Worm (Caenorhabditis elegans) whole organism, L1 larva: ENCODE results near the gene cutl-9.
A peak's percentile ranks its signal among the peaks of the same experiment; 100 is the strongest.

ENCODE experiments used
- C04F5.9 ChIP-seq: sonication (generic microtip); optimal IDR thresholded peaks from 2 replicates; lab custom pipeline; 2016; ENCODE audit warnings: missing genetic modification characterization, missing compliant biosample characterization
- C34B4.2 ChIP-seq: sonication (generic microtip); optimal IDR thresholded peaks from 2 replicates; lab custom pipeline; 2017; ENCODE audit warnings: mild to moderate bottlenecking, missing genetic modification characterization, missing compliant biosample characterization
- F16B12.6 ChIP-seq: fragments of 150-350 bp; optimal IDR thresholded peaks from 2 replicates; lab custom pipeline; 2014; ENCODE audit warnings: missing biosample characterization, missing genetic modification characterization
- Y116A8C.19 ChIP-seq: sonication (generic microtip); optimal IDR thresholded peaks from 2 replicates; lab custom pipeline; 2016; ENCODE audit warnings: missing compliant biosample characterization, missing genetic modification characterization, borderline replicate concordance
- alr-1 ChIP-seq: fragments of 200-800 bp; sonication (Bioruptor generic); optimal IDR thresholded peaks from 2 replicates; lab custom pipeline; 2018; ENCODE audit warnings: borderline replicate concordance, mild to moderate bottlenecking, missing genetic modification characterization, missing compliant biosample characterization
- aly-2 ChIP-seq: fragments of 150-350 bp; optimal IDR thresholded peaks from 2 replicates; lab custom pipeline; 2014; ENCODE audit warnings: missing biosample characterization, missing genetic modification characterization
- blmp-1 ChIP-seq: fragments of 150-350 bp; optimal IDR thresholded peaks from 2 replicates; lab custom pipeline; 2014; ENCODE audit warnings: missing biosample characterization, missing genetic modification characterization
- ceh-82 ChIP-seq, 3 experiments: fragments of 150-350 bp in 1 of 3; sonication (generic microtip) in 2 of 3; optimal IDR thresholded peaks; 2 replicates each; lab custom pipeline; 2014 to 2017; ENCODE audit warnings: missing biosample characterization in 3 of 3, missing genetic modification characterization in 3 of 3
- ceh-88 ChIP-seq: fragments of 200-800 bp; sonication (Bioruptor generic); IDR thresholded peaks from 2 replicates; pipeline ENCODE4 v1.3.6; 2022; ENCODE audit warnings: missing genetic modification characterization, missing compliant biosample characterization
- ces-1 ChIP-seq: fragments of 150-350 bp; optimal IDR thresholded peaks from 2 replicates; lab custom pipeline; 2014; ENCODE audit warnings: missing biosample characterization, missing genetic modification reagents, missing genetic modification characterization
- dsc-1 ChIP-seq: sonication (generic microtip); optimal IDR thresholded peaks from 2 replicates; lab custom pipeline; 2016; ENCODE audit warnings: mild to moderate bottlenecking, missing genetic modification characterization, missing compliant biosample characterization
- efl-3 ChIP-seq: fragments of 200-800 bp; sonication (Bioruptor generic); optimal IDR thresholded peaks from 2 replicates; lab custom pipeline; 2018; ENCODE audit warnings: mild to moderate bottlenecking, missing genetic modification characterization, missing compliant biosample characterization
- egl-27 ChIP-seq, 2 experiments: fragments of 150-350 bp in 1 of 2; sonication (generic microtip); optimal IDR thresholded peaks; 3 replicates each; lab custom pipeline; 2017 to 2018; ENCODE audit warnings: missing biosample characterization in 2 of 2, missing genetic modification characterization in 2 of 2, missing genetic modification reagents in 2 of 2
- elt-3 ChIP-seq, 6 experiments: fragments of 150-350 bp in 1 of 6; sonication (generic microtip); optimal IDR thresholded peaks; 2 replicates each; lab custom pipeline; 2017 to 2018; ENCODE audit warnings: missing biosample characterization in 6 of 6, missing genetic modification characterization in 6 of 6, inconsistent platforms in 1 of 6
- fkh-10 ChIP-seq: sonication (generic microtip); optimal IDR thresholded peaks from 2 replicates; lab custom pipeline; 2017; ENCODE audit warnings: missing biosample characterization, missing genetic modification reagents, missing genetic modification characterization
- fkh-8 ChIP-seq: sonication (generic microtip); optimal IDR thresholded peaks from 2 replicates; lab custom pipeline; 2016; ENCODE audit warnings: mild to moderate bottlenecking, missing genetic modification characterization, missing compliant biosample characterization
- hlh-4 ChIP-seq: sonication (generic microtip); optimal IDR thresholded peaks from 2 replicates; lab custom pipeline; 2016; ENCODE audit warnings: mild to moderate bottlenecking, missing genetic modification characterization, missing compliant biosample characterization
- hpl-2 ChIP-seq: fragments of 150-350 bp; optimal IDR thresholded peaks from 2 replicates; lab custom pipeline; 2014; ENCODE audit warnings: missing biosample characterization, missing genetic modification reagents, missing genetic modification characterization
- isw-1 ChIP-seq: fragments of 200-800 bp; sonication (Bioruptor generic); IDR thresholded peaks from 2 replicates; pipeline ENCODE4 v1.3.6; 2022; ENCODE audit warnings: missing genetic modification characterization, missing compliant biosample characterization
- lin-14 ChIP-seq: fragments of 200-800 bp; sonication (Bioruptor generic); optimal IDR thresholded peaks from 2 replicates; lab custom pipeline; 2018; ENCODE audit warnings: mild to moderate bottlenecking, missing genetic modification characterization, moderate library complexity, missing compliant biosample characterization
- lin-15B ChIP-seq: fragments of 150-350 bp; sonication (generic microtip); optimal IDR thresholded peaks from 3 replicates; lab custom pipeline; 2014; ENCODE audit warnings: missing biosample characterization, missing genetic modification characterization
- lin-35 ChIP-seq, 2 experiments: fragments of 150-350 bp; optimal IDR thresholded peaks; 2 replicates each; lab custom pipeline; 2014; ENCODE audit warnings: missing biosample characterization in 2 of 2, missing genetic modification characterization in 2 of 2, missing genetic modification reagents in 2 of 2
- mdl-1 ChIP-seq, 2 experiments: fragments of 150-350 bp; optimal IDR thresholded peaks; 2 replicates each; lab custom pipeline; 2014 to 2017; ENCODE audit warnings: missing biosample characterization in 2 of 2, missing genetic modification characterization in 2 of 2, inconsistent platforms in 1 of 2
- mef-2 ChIP-seq: fragments of 150-350 bp; optimal IDR thresholded peaks from 2 replicates; lab custom pipeline; 2014; ENCODE audit warnings: missing biosample characterization, missing genetic modification characterization
- mep-1 ChIP-seq: fragments of 150-350 bp; optimal IDR thresholded peaks from 2 replicates; lab custom pipeline; 2014; ENCODE audit warnings: missing biosample characterization, missing genetic modification characterization
- nhr-11 ChIP-seq: fragments of 150-350 bp; optimal IDR thresholded peaks from 2 replicates; lab custom pipeline; 2014; ENCODE audit warnings: missing biosample characterization, missing genetic modification characterization
- nhr-12 ChIP-seq: sonication (generic microtip); optimal IDR thresholded peaks from 2 replicates; lab custom pipeline; 2017; ENCODE audit warnings: missing biosample characterization, missing genetic modification characterization
- nhr-19 ChIP-seq: fragments of 200-800 bp; sonication (Bioruptor generic); conservative IDR thresholded peaks from 2 replicates; pipeline ENCODE4 v1.3.6; 2022; ENCODE audit warnings: missing genetic modification characterization, missing compliant biosample characterization
- nhr-77 ChIP-seq: fragments of 150-350 bp; optimal IDR thresholded peaks from 2 replicates; lab custom pipeline; 2014; ENCODE audit warnings: missing biosample characterization, missing genetic modification characterization
- nhr-84 ChIP-seq: sonication (generic microtip); optimal IDR thresholded peaks from 2 replicates; lab custom pipeline; 2017; ENCODE audit warnings: missing biosample characterization, missing genetic modification characterization
- nhr-90 ChIP-seq: sonication (generic microtip); optimal IDR thresholded peaks from 2 replicates; lab custom pipeline; 2016; ENCODE audit warnings: mild to moderate bottlenecking, missing genetic modification characterization, missing compliant biosample characterization; ENCODE audit not compliant: poor library complexity
- pag-3 ChIP-seq: sonication (generic microtip); optimal IDR thresholded peaks from 2 replicates; lab custom pipeline; 2017; ENCODE audit warnings: missing genetic modification characterization, mild to moderate bottlenecking, missing compliant biosample characterization, antibody characterized with exemption, borderline replicate concordance; ENCODE audit not compliant: insufficient read depth
- pqm-1 ChIP-seq: sonication (generic microtip); optimal IDR thresholded peaks from 3 replicates; lab custom pipeline; 2017; ENCODE audit warnings: missing biosample characterization, missing genetic modification characterization
- snpc-4 ChIP-seq: fragments of 150-350 bp; optimal IDR thresholded peaks from 2 replicates; lab custom pipeline; 2014; ENCODE audit warnings: missing biosample characterization, missing genetic modification characterization
- sox-4 ChIP-seq: sonication (generic microtip); optimal IDR thresholded peaks from 2 replicates; lab custom pipeline; 2016; ENCODE audit warnings: missing genetic modification characterization, missing compliant biosample characterization
- sup-37 ChIP-seq: fragments of 200-800 bp; sonication (Bioruptor generic); optimal IDR thresholded peaks from 2 replicates; lab custom pipeline; 2018; ENCODE audit warnings: mild to moderate bottlenecking, missing genetic modification characterization, missing compliant biosample characterization
- tbx-2 ChIP-seq: sonication (generic microtip); optimal IDR thresholded peaks from 2 replicates; lab custom pipeline; 2016; ENCODE audit warnings: missing genetic modification characterization, missing compliant biosample characterization
- unc-130 ChIP-seq: fragments of 150-350 bp; optimal IDR thresholded peaks from 2 replicates; lab custom pipeline; 2017; ENCODE audit warnings: missing biosample characterization, missing genetic modification characterization, inconsistent platforms
- unc-62 ChIP-seq: fragments of 150-350 bp; optimal IDR thresholded peaks from 2 replicates; lab custom pipeline; 2014; ENCODE audit warnings: missing biosample characterization, missing genetic modification reagents, missing genetic modification characterization
- unc-98 ChIP-seq: fragments of 200-800 bp; sonication (Bioruptor generic); IDR thresholded peaks from 2 replicates; pipeline ENCODE4 v1.3.6; 2022; ENCODE audit warnings: missing genetic modification characterization, missing compliant biosample characterization
- vab-15 ChIP-seq: sonication (generic microtip); optimal IDR thresholded peaks from 2 replicates; lab custom pipeline; 2017; ENCODE audit warnings: missing genotype, mild to moderate bottlenecking, missing genetic modification characterization, missing compliant biosample characterization
- xbp-1 ChIP-seq: sonication (generic microtip); optimal IDR thresholded peaks from 2 replicates; lab custom pipeline; 2016; ENCODE audit warnings: missing genetic modification characterization, missing compliant biosample characterization
- ztf-4 ChIP-seq: fragments of 150-350 bp; optimal IDR thresholded peaks from 2 replicates; lab custom pipeline; 2014; ENCODE audit warnings: missing biosample characterization, missing genetic modification characterization

Gene cutl-9

DNA sequence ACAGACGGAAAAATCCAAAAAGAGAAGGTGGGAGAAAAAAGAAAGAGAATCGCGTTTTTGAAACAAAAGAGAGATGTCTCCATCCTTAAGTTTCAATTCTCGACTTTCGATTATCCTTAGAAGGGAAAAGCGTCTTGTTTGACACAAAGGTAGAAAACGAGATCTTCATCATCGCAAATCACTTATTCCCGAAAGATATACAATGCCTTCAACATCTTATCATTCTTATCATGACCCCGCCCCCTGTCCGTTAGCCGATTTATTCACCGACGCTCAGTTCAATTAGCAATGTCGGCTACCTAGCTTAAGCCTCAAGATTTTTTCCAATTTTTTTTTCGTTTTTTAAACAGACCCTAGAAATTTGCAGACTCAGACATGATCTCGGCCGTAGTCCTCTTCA, 23.1 kb upstream of the cutl-9 start, which contains the start of gene C14A4.9:
Gene C14A4.9 (plus strand): TSS at position 368 of the 400 bp plus-strand sequence.
- TF ChIP-seq xbp-1 (tag; lab: Kevin White, UChicago) (no peak), nhr-90 (no peak), blmp-1 (tag; lab: Kevin White, UChicago) (peak; percentile 99)

DNA sequence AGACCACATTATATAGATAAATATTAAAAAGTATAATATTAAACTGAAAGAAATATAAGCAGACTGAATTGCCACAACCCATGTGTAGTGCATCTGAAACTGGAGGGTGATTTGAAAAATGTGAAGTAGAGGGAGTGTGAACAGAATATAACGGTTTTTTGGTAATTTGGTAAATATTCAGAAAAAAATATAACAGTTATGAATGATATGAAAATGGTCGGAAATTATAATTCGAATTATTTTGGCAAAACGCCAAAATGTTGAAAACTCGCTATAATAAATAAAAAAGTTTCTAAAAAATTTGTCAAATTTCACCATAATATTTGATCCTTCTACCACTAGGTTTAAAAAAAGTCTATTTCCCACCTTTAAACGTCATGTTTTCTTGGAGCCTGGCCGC, 19.9 kb upstream of the cutl-9 start, which contains the start of gene srv-2:
Gene srv-2 (minus strand): TSS at position 101 of the 400 bp plus-strand sequence.
- TF ChIP-seq ces-1 (no peak), aly-2 (tag; lab: Kevin White, UChicago) (no peak), mef-2 (tag; lab: Kevin White, UChicago) (no peak), unc-62 (GFP tag; lab: Kevin White, UChicago) (no peak), F16B12.6 (tag; lab: Kevin White, UChicago) (no peak), hlh-4 (tag; lab: Kevin White, UChicago) (no peak), mep-1 (tag; lab: Kevin White, UChicago) (no peak), nhr-12 (tag; lab: Kevin White, UChicago) (no peak), vab-15 (tag; lab: Kevin White, UChicago) (no peak), sox-4 (tag; lab: Kevin White, UChicago) (no peak)

- TF ChIP-seq lin-15B (no peak), ztf-4 (no peak), alr-1 (tag; lab: Kevin White, UChicago) (no peak), ceh-82 (tag; optimal IDR thresholded peaks at IDR 0.05; lab: Kevin White, UChicago) (no peak), hpl-2 (GFP tag; lab: Kevin White, UChicago) (no peak), isw-1 (GFP tag; lab: Robert Waterston, UW) (no peak), C34B4.2 (no peak)
Measured at ce11 chrII:10603560-10603959, 18.5 kb upstream of the cutl-9 start.

DNA sequence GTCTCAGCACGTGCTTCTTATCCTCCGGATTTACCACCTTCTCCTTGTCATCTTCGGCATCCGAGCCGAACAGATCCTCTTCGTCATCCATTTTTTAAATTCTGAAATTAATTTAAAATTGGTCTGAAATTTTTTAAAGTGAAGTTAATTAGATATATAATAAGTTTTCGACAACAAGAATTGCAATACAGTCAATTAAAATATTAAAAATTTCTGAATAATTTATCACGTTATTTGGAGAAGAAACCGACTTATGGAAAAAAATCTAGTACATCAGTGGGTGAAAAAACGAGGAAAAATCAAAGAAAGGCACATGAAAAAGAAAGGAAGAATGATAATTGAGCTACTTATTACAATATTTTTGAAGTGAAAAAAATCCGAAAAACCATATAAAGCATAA, 16.6 kb upstream of the cutl-9 start, which contains the start of gene taf-13:
Gene taf-13 (minus strand): TSS at position 101 of the 400 bp plus-strand sequence.
- no peak for TF ChIP-seq snpc-4 (tag; lab: Kevin White, UChicago)
- TF ChIP-seq pqm-1 (tag; lab: Kevin White, UChicago), result no peak
- no peak for TF ChIP-seq elt-3 (tag; optimal IDR thresholded peaks at IDR 0.05; lab: Kevin White, UChicago)
- TF ChIP-seq nhr-84 (tag; lab: Kevin White, UChicago), result no peak
- TF ChIP-seq nhr-19 (GFP tag; lab: Robert Waterston, UW), result no peak
- TF ChIP-seq fkh-8 (tag; lab: Kevin White, UChicago), result no peak

ce11 chrII:10607238-10607961, 14.7 kb upstream of the cutl-9 start, which contains the start of gene ccm-3:
Gene ccm-3 (minus strand): TSS chrII:10607275.
- TF ChIP-seq lin-14 (GFP tag; lab: Kevin White, UChicago), result peak; percentile 63
- no peak for TF ChIP-seq unc-130 (tag; lab: Kevin White, UChicago)
- peak; percentile 23 for TF ChIP-seq xbp-1 (tag; lab: Kevin White, UChicago)
- no peak for TF ChIP-seq efl-3 (GFP tag; lab: Kevin White, UChicago)
- no peak for TF ChIP-seq nhr-11 (tag; lab: Kevin White, UChicago)
- no peak for TF ChIP-seq nhr-12 (tag; lab: Kevin White, UChicago)
- TF ChIP-seq fkh-10 (GFP tag; lab: Kevin White, UChicago), result peak; percentile 3
- no peak for TF ChIP-seq Y116A8C.19 (tag; lab: Kevin White, UChicago)
- TF ChIP-seq C04F5.9 (tag; lab: Kevin White, UChicago), result no peak
- TF ChIP-seq ceh-82 (tag; optimal IDR thresholded peaks at IDR 0.05; lab: Kevin White, UChicago), result peak in 2 of 3 experiments; percentile 15 to 54
- TF ChIP-seq lin-35 (GFP tag; optimal IDR thresholded peaks at IDR 0.05; lab: Kevin White, UChicago), result peak; percentile 46 to 51
- TF ChIP-seq dsc-1 (tag; lab: Kevin White, UChicago), result no peak
- TF ChIP-seq nhr-77 (tag; lab: Kevin White, UChicago), result no peak
- TF ChIP-seq ceh-88 (GFP tag; lab: Robert Waterston, UW), result no peak
- no peak for TF ChIP-seq elt-3 (tag; optimal IDR thresholded peaks at IDR 0.05; lab: Kevin White, UChicago)
- TF ChIP-seq F16B12.6 (tag; lab: Kevin White, UChicago), result peak; percentile 3
- no peak for TF ChIP-seq mdl-1 (tag; optimal IDR thresholded peaks at IDR 0.05; lab: Kevin White, UChicago)
- no peak for TF ChIP-seq pqm-1 (tag; lab: Kevin White, UChicago)
- TF ChIP-seq egl-27 (tag; optimal IDR thresholded peaks at IDR 0.05; lab: Kevin White, UChicago), result no peak
- no peak for TF ChIP-seq tbx-2 (tag; lab: Kevin White, UChicago)
- no peak for TF ChIP-seq nhr-90
- no peak for TF ChIP-seq sup-37 (GFP tag; lab: Kevin White, UChicago)
- no peak for TF ChIP-seq pag-3 (tag; lab: Kevin White, UChicago)
- TF ChIP-seq unc-98 (GFP tag; lab: Robert Waterston, UW), result no peak
- no peak; the same call in 1 of the 2 replicates for TF ChIP-seq isw-1 (GFP tag; lab: Robert Waterston, UW)
